Fruit fly (Drosophila melanogaster) whole organism, prepupa: ENCODE measurements around the gene CG13454.

Experiments used
- CG10669 ChIP-seq: fragments of 200-800 bp; sonication (Bioruptor generic); optimal IDR thresholded peaks from 3 replicates; lab custom pipeline; 2018; ENCODE audit warnings: missing biosample characterization, mild to moderate bottlenecking, missing genetic modification characterization, moderate library complexity
- CG11294 ChIP-seq: fragments of 200-800 bp; sonication (Bioruptor generic); IDR thresholded peaks from 2 replicates; pipeline ENCODE4 v1.3.6; 2022; ENCODE audit warnings: missing biosample characterization, missing genetic modification characterization
- CG15336 ChIP-seq: fragments of 200-800 bp; sonication (Bioruptor generic); IDR thresholded peaks from 2 replicates; pipeline ENCODE4 v1.3.6; 2022; ENCODE audit warnings: missing biosample characterization, missing genetic modification characterization
- CG16779 ChIP-seq: fragments of 200-800 bp; sonication (Bioruptor generic); optimal IDR thresholded peaks from 3 replicates; lab custom pipeline; 2017; ENCODE audit warnings: missing biosample characterization, mild to moderate bottlenecking, missing genetic modification characterization
- CG3032 ChIP-seq: fragments of 200-800 bp; optimal IDR thresholded peaks from 2 replicates; lab custom pipeline; 2019; ENCODE audit warnings: missing biosample characterization, mild to moderate bottlenecking, missing genetic modification characterization, moderate library complexity
- CG34406 ChIP-seq: fragments of 200-800 bp; sonication (Bioruptor generic); optimal IDR thresholded peaks from 3 replicates; lab custom pipeline; 2016; ENCODE audit warnings: missing biosample characterization, missing genetic modification characterization
- CG4318 ChIP-seq: fragments of 200-800 bp; sonication (Bioruptor generic); optimal IDR thresholded peaks from 3 replicates; lab custom pipeline; 2017; ENCODE audit warnings: missing biosample characterization, mild to moderate bottlenecking, missing genetic modification characterization
- CG6276 ChIP-seq: fragments of 200-800 bp; sonication (Bioruptor generic); optimal IDR thresholded peaks from 2 replicates; lab custom pipeline; 2017; ENCODE audit warnings: missing biosample characterization, mild to moderate bottlenecking, missing genetic modification characterization
- CG6792 ChIP-seq: fragments of 200-800 bp; sonication (Bioruptor generic); optimal IDR thresholded peaks from 3 replicates; lab custom pipeline; 2016; ENCODE audit warnings: missing biosample characterization, missing genetic modification characterization
- CG6854 ChIP-seq: fragments of 200-800 bp; sonication (Bioruptor generic); optimal IDR thresholded peaks from 2 replicates; lab custom pipeline; 2017; ENCODE audit warnings: missing biosample characterization, mild to moderate bottlenecking, missing genetic modification characterization
- CG7368 ChIP-seq: fragments of 200-800 bp; sonication (Bioruptor generic); optimal IDR thresholded peaks from 3 replicates; lab custom pipeline; 2016; ENCODE audit warnings: missing biosample characterization, missing genetic modification characterization
- CG8119 ChIP-seq: fragments of 200-800 bp; sonication (Bioruptor generic); IDR thresholded peaks from 3 replicates; pipeline ENCODE4 v1.3.6; 2022; ENCODE audit warnings: missing biosample characterization, missing genetic modification characterization
- CG8319 ChIP-seq: fragments of 200-800 bp; sonication (Bioruptor generic); optimal IDR thresholded peaks from 3 replicates; lab custom pipeline; 2016; ENCODE audit warnings: missing biosample characterization, missing genetic modification characterization
- CG8632 ChIP-seq: fragments of 200-800 bp; sonication (Bioruptor generic); optimal IDR thresholded peaks from 3 replicates; lab custom pipeline; 2016; ENCODE audit warnings: missing biosample characterization, missing genetic modification characterization
- Eip75B ChIP-seq: fragments of 200-800 bp; sonication (Bioruptor generic); optimal IDR thresholded peaks from 3 replicates; lab custom pipeline; 2016; ENCODE audit warnings: missing biosample characterization, missing genetic modification characterization
- Eip93F ChIP-seq: fragments of 200-800 bp; sonication (Bioruptor generic); optimal IDR thresholded peaks from 2 replicates; lab custom pipeline; 2016; ENCODE audit warnings: missing biosample characterization, mild to moderate bottlenecking, missing genetic modification characterization
- Ets21C ChIP-seq: fragments of 200-800 bp; sonication (Bioruptor generic); optimal IDR thresholded peaks from 3 replicates; lab custom pipeline; 2016; ENCODE audit warnings: missing biosample characterization, missing genetic modification characterization
- Ets96B ChIP-seq: fragments of 200-800 bp; optimal IDR thresholded peaks from 2 replicates; lab custom pipeline; 2019; ENCODE audit warnings: missing biosample characterization, mild to moderate bottlenecking, missing genetic modification characterization, moderate library complexity
- Gug ChIP-seq: fragments of 200-800 bp; sonication (Bioruptor generic); IDR thresholded peaks from 2 replicates; pipeline ENCODE4 v1.3.6; 2022; ENCODE audit warnings: missing biosample characterization, missing genetic modification characterization
- Hr4 ChIP-seq: fragments of 200-800 bp; sonication (Bioruptor generic); optimal IDR thresholded peaks from 3 replicates; lab custom pipeline; 2016; ENCODE audit warnings: missing biosample characterization, missing genetic modification characterization
- Met ChIP-seq: fragments of 200-800 bp; sonication (Bioruptor generic); optimal IDR thresholded peaks from 3 replicates; lab custom pipeline; 2016; ENCODE audit warnings: missing biosample characterization, missing genetic modification characterization
- OdsH ChIP-seq: fragments of 200-800 bp; sonication (Bioruptor generic); optimal IDR thresholded peaks from 3 replicates; lab custom pipeline; 2016; ENCODE audit warnings: missing biosample characterization, missing genetic modification characterization
- Sox14 ChIP-seq: fragments of 200-800 bp; sonication (Bioruptor generic); optimal IDR thresholded peaks from 3 replicates; lab custom pipeline; 2016; ENCODE audit warnings: missing biosample characterization, missing genetic modification characterization
- Sox15 ChIP-seq: fragments of 200-800 bp; sonication (Bioruptor generic); optimal IDR thresholded peaks from 3 replicates; lab custom pipeline; 2016; ENCODE audit warnings: missing biosample characterization, missing genetic modification characterization
- cyc ChIP-seq: fragments of 200-800 bp; sonication (Bioruptor generic); optimal IDR thresholded peaks from 3 replicates; lab custom pipeline; 2016; ENCODE audit warnings: missing biosample characterization, missing genetic modification characterization
- dac ChIP-seq: fragments of 200-800 bp; sonication (Bioruptor generic); optimal IDR thresholded peaks from 2 replicates; lab custom pipeline; 2017; ENCODE audit warnings: missing biosample characterization, mild to moderate bottlenecking, missing genetic modification characterization
- fkh ChIP-seq: fragments of 200-800 bp; sonication (Bioruptor generic); optimal IDR thresholded peaks from 3 replicates; lab custom pipeline; 2017; ENCODE audit warnings: missing biosample characterization, mild to moderate bottlenecking, missing genetic modification characterization, moderate library complexity
- lz ChIP-seq: fragments of 200-800 bp; sonication (Bioruptor generic); optimal IDR thresholded peaks from 3 replicates; lab custom pipeline; 2016; ENCODE audit warnings: missing biosample characterization, missing genetic modification characterization
- salr ChIP-seq, 2 experiments: fragments of 200-800 bp; sonication (Bioruptor generic); optimal IDR thresholded peaks; 3 replicates each; lab custom pipeline; 2016 to 2018; ENCODE audit warnings: missing biosample characterization in 2 of 2, missing genetic modification characterization in 2 of 2, mild to moderate bottlenecking in 1 of 2
- spab ChIP-seq: fragments of 200-800 bp; sonication (Bioruptor generic); optimal IDR thresholded peaks from 2 replicates; lab custom pipeline; 2017; ENCODE audit warnings: missing biosample characterization, mild to moderate bottlenecking, missing genetic modification characterization, missing genetic modification reagents
- vri ChIP-seq: fragments of 200-800 bp; sonication (Bioruptor generic); optimal IDR thresholded peaks from 3 replicates; lab custom pipeline; 2016; ENCODE audit warnings: missing biosample characterization, mild to moderate bottlenecking, missing genetic modification characterization

Gene CG13454

DNA sequence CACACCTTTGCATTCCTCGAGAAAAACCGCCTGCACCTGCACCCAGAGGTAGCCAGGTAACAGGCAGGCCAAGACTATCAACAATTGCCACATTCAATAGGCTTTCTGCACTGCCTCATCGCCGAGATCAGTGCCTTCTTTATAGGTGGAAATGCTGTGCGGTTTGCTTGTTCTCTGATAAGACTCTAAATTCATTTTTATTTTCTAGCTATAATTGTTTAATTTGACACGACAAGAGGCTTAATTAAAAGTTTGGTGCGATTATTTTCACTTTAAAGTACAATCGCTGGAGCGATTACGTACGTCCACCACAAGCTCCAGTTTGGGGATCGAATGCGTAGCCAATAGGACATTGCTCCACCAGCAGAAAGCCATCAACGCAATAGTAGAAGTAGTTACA is 10.6 kb upstream of the CG13454 start, which contains the start of gene CG42729:
Gene CG42729 (minus strand): TSS at position 101 of the 400 bp plus-strand sequence.
- no peak for TF ChIP-seq CG16779 (tag; lab: Kevin White, UChicago)

DNA sequence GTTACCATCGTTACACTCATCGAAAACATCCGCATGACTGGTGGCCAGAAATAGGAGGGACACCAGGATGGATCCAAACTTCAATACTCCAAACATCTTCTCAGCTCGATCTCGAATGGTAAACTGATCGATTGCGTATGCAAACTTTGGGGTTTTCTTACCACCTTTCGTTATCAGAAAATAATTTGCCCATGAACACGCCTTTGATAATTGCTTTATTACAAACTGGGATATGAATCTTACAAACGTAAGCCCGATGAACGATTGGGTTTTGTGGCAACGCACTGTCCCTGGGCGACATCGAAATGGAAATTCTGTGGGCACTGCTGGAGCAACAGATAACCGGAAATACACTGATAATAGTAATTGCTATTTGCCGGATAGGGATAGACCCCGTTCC is 9.9 kb upstream of the CG13454 start, which contains the start of gene CG33985:
Gene CG33985 (minus strand): TSS at position 101 of the 400 bp plus-strand sequence.
- TF ChIP-seq Gug (GFP tag; lab: Robert Waterston, UW) (no peak), Sox14 (GFP tag; lab: Kevin White, UChicago) (no peak), CG7368 (GFP tag; lab: Kevin White, UChicago) (no peak), CG8319 (GFP tag; lab: Kevin White, UChicago) (no peak), OdsH (GFP tag; lab: Kevin White, UChicago) (no peak), CG8632 (GFP tag; lab: Kevin White, UChicago) (no peak), CG6276 (GFP tag; lab: Kevin White, UChicago) (no peak), CG34406 (GFP tag; lab: Kevin White, UChicago) (no peak), CG4318 (GFP tag; lab: Kevin White, UChicago) (no peak), CG8119 (GFP tag; lab: Robert Waterston, UW) (no peak), Ets21C (GFP tag; lab: Kevin White, UChicago) (no peak), Sox15 (GFP tag; lab: Kevin White, UChicago) (no peak), CG6854 (GFP tag; lab: Kevin White, UChicago) (no peak), Eip93F (no peak), lz (GFP tag; lab: Kevin White, UChicago) (no peak), dac (GFP tag; lab: Kevin White, UChicago) (no peak)

DNA sequence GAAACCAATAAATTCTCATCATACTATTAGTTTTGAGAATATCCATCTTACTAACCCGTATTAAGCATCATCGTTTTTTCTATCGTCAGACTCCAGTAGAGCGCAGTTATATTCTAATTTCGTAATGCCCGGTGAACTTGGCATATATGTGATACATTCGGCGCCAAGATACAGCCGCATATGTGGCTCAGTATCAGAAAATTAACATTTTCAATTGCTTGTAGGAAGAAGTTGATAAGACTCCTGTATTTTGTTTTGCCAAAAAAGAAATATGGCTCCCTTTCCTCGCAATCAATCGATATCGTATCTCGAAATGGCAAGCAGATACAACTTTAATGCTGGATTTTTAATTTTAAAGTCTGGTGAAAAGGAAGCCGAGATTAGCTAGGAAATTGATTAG is 8.3 kb upstream of the CG13454 start, which contains the start of gene CG33986:
Gene CG33986 (minus strand): TSS at position 101 of the 400 bp plus-strand sequence.
- TF ChIP-seq Eip75B (no peak), Sox14 (GFP tag; lab: Kevin White, UChicago) (no peak), spab (GFP tag; lab: Kevin White, UChicago) (no peak), salr (GFP tag; optimal IDR thresholded peaks at IDR 0.05; lab: Kevin White, UChicago) (no peak), OdsH (GFP tag; lab: Kevin White, UChicago) (no peak), CG34406 (GFP tag; lab: Kevin White, UChicago) (no peak), CG10669 (no peak)

DNA sequence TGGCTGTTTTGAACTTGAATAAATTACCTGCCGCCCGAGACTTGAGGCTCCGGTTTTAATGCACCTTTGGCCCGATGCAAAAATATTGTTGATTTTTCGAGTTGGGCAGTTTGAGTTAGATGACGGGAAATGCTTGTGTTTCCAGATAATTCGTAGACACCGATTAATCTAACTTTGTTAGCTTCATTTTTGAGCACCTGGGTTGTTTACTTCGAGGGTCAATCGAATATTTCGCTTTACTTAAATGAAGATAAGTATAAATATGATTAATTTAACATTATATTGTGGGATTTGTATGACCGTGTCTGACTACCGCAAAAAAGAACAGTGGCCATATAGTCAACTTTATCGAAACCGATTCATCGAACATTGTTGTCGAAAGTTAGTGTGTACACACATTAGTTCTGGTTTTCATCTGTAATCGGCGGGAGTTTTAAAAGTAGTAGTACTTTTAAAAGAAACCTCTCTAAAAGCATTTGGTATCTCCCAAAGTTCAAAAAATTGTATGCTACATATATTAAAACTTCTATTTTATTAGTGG is 7.0 kb upstream of the CG13454 start, which contains the start of gene CG7945:
Gene CG7945 (minus strand): TSS at position 332 of the 541 bp plus-strand sequence.
- no peak for TF ChIP-seq Ets21C (GFP tag; lab: Kevin White, UChicago)
- peak; percentile 3 for TF ChIP-seq fkh (GFP tag; lab: Kevin White, UChicago)
- peak; percentile 7 for TF ChIP-seq Eip93F
- no peak for TF ChIP-seq dac (GFP tag; lab: Kevin White, UChicago)
- no peak for TF ChIP-seq CG3032
- peak; percentile 24 for TF ChIP-seq vri

DNA sequence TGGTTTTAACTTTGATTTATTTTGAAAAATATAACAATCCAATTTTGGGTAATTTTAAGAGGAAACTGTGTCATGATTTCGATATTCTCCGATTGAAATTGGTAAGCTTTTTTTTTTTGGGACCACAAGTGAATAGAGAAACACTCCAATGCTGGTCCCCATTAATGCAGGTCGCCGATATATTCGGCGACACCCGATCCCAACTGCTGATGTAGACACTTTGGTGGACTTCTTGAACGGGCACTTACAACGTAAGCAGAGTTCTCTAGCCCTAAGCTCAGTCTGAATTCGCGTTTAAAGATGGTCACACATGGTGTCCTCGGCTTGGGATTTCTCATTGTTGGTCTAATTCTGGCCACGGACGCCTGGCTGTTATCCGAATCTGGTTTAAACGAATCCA is 3.5 kb upstream of the CG13454 start, which contains the start of gene yellow-k:
Gene yellow-k (plus strand): TSS at position 301 of the 400 bp plus-strand sequence.
- TF ChIP-seq CG10669 (no peak), Gug (GFP tag; lab: Robert Waterston, UW) (no peak), cyc (no peak), dac (GFP tag; lab: Kevin White, UChicago) (no peak), CG6276 (GFP tag; lab: Kevin White, UChicago) (no peak), Sox14 (GFP tag; lab: Kevin White, UChicago) (no peak), CG11294 (GFP tag; lab: Robert Waterston, UW) (no peak), Ets96B (tag; lab: Kevin White, UChicago) (no peak), CG6792 (GFP tag; lab: Kevin White, UChicago) (no peak), Hr4 (GFP tag; lab: Kevin White, UChicago) (no peak), CG15336 (no peak), CG7368 (GFP tag; lab: Kevin White, UChicago) (no peak), Met (GFP tag; lab: Kevin White, UChicago) (no peak), CG8319 (GFP tag; lab: Kevin White, UChicago) (no peak)
